Fruit fly (Drosophila melanogaster) whole organism, embryonic: ENCODE data around the gene CG12081.

Experiments
- Atf3 ChIP-seq: fragments of 200-800 bp; sonication (Bioruptor generic); optimal IDR thresholded peaks from 3 replicates; lab custom pipeline; 2016; ENCODE audit warnings: missing biosample characterization, missing genetic modification characterization
- B-H2 ChIP-seq: fragments of 200-800 bp; sonication (Bioruptor generic); optimal IDR thresholded peaks from 2 replicates; lab custom pipeline; 2018; ENCODE audit warnings: missing biosample characterization, mild to moderate bottlenecking, missing genetic modification characterization
- CG10321 ChIP-seq: fragments of 200-800 bp; sonication (Bioruptor generic); IDR thresholded peaks from 2 replicates; pipeline ENCODE4 v1.3.6; 2022; ENCODE audit warnings: missing biosample characterization, missing genetic modification characterization
- CG10431 ChIP-seq: fragments of 200-800 bp; sonication (Bioruptor generic); optimal IDR thresholded peaks from 3 replicates; lab custom pipeline; 2018; ENCODE audit warnings: missing biosample characterization, mild to moderate bottlenecking, missing genetic modification characterization
- CG10543 ChIP-seq: fragments of 200-800 bp; sonication (Bioruptor generic); optimal IDR thresholded peaks from 3 replicates; lab custom pipeline; 2017; ENCODE audit warnings: missing biosample characterization, mild to moderate bottlenecking, missing genetic modification characterization, moderate library complexity
- CG10979 ChIP-seq: fragments of 200-800 bp; sonication (Bioruptor generic); optimal IDR thresholded peaks from 2 replicates; lab custom pipeline; 2018; ENCODE audit warnings: missing biosample characterization, mild to moderate bottlenecking, missing genetic modification characterization, moderate library complexity
- CG11504 ChIP-seq: fragments of 200-800 bp; sonication (Bioruptor generic); optimal IDR thresholded peaks from 3 replicates; lab custom pipeline; 2019; ENCODE audit warnings: missing biosample characterization, mild to moderate bottlenecking, missing genetic modification characterization, moderate library complexity
- CG11695 ChIP-seq: fragments of 200-800 bp; sonication (Bioruptor generic); IDR thresholded peaks from 3 replicates; pipeline ENCODE4 v1.3.6; 2022; ENCODE audit warnings: missing biosample characterization, missing genetic modification characterization
- CG14667 ChIP-seq: fragments of 200-800 bp; sonication (Bioruptor generic); IDR thresholded peaks from 2 replicates; pipeline ENCODE4 v1.3.6; 2022; ENCODE audit warnings: missing biosample characterization, missing genetic modification characterization
- CG14710 ChIP-seq: fragments of 200-800 bp; sonication (Bioruptor generic); optimal IDR thresholded peaks from 3 replicates; lab custom pipeline; 2019; ENCODE audit warnings: missing biosample characterization, mild to moderate bottlenecking, missing genetic modification characterization, moderate library complexity
- CG1602 ChIP-seq: fragments of 200-800 bp; sonication (Bioruptor generic); optimal IDR thresholded peaks from 3 replicates; lab custom pipeline; 2016; ENCODE audit warnings: missing biosample characterization, missing genetic modification characterization
- CG1603 ChIP-seq: fragments of 200-800 bp; sonication (Bioruptor generic); optimal IDR thresholded peaks from 2 replicates; lab custom pipeline; 2019; ENCODE audit warnings: missing biosample characterization, mild to moderate bottlenecking, missing genetic modification characterization, moderate library complexity
- CG17361 ChIP-seq: fragments of 200-800 bp; sonication (Bioruptor generic); IDR thresholded peaks from 3 replicates; pipeline ENCODE4 v1.3.6; 2022; ENCODE audit warnings: missing biosample characterization, missing genetic modification characterization
- CG17612 ChIP-seq: fragments of 200-800 bp; sonication (Bioruptor generic); IDR thresholded peaks from 2 replicates; pipeline ENCODE4 v1.3.6; 2022; ENCODE audit warnings: missing biosample characterization, missing genetic modification characterization
- CG1792 ChIP-seq: fragments of 200-800 bp; sonication (Bioruptor generic); optimal IDR thresholded peaks from 2 replicates; lab custom pipeline; 2016; ENCODE audit warnings: missing biosample characterization, missing genetic modification characterization
- CG18262 ChIP-seq: fragments of 200-800 bp; optimal IDR thresholded peaks from 3 replicates; lab custom pipeline; 2019; ENCODE audit warnings: missing biosample characterization, mild to moderate bottlenecking, missing genetic modification characterization, moderate library complexity
- CG1832 ChIP-seq: fragments of 200-800 bp; sonication (Bioruptor generic); optimal IDR thresholded peaks from 2 replicates; lab custom pipeline; 2017; ENCODE audit warnings: missing biosample characterization, mild to moderate bottlenecking, missing genetic modification characterization, inconsistent platforms
- CG18599 ChIP-seq: fragments of 200-800 bp; sonication (Bioruptor generic); optimal IDR thresholded peaks from 3 replicates; lab custom pipeline; 2017; ENCODE audit warnings: missing biosample characterization, missing genetic modification characterization, mild to moderate bottlenecking, moderate library complexity, missing genetic modification reagents
- CG2712 ChIP-seq: fragments of 200-800 bp; optimal IDR thresholded peaks from 3 replicates; lab custom pipeline; 2019; ENCODE audit warnings: missing biosample characterization, mild to moderate bottlenecking, missing genetic modification characterization, moderate library complexity
- CG30431 ChIP-seq: fragments of 200-800 bp; sonication (Bioruptor generic); optimal IDR thresholded peaks from 2 replicates; lab custom pipeline; 2017; ENCODE audit warnings: missing biosample characterization, missing genetic modification characterization
- CG31388 ChIP-seq: fragments of 200-800 bp; sonication (Bioruptor generic); optimal IDR thresholded peaks from 2 replicates; lab custom pipeline; 2016; ENCODE audit warnings: missing biosample characterization, missing genetic modification characterization
- CG42726 ChIP-seq: fragments of 200-800 bp; sonication (Bioruptor generic); IDR thresholded peaks from 2 replicates; pipeline ENCODE4 v1.3.6; 2022; ENCODE audit warnings: missing biosample characterization, missing genetic modification characterization; ENCODE audit not compliant: partially characterized antibody
- CG6654 ChIP-seq: fragments of 200-800 bp; sonication (Bioruptor generic); optimal IDR thresholded peaks from 2 replicates; lab custom pipeline; 2017; ENCODE audit warnings: missing biosample characterization, mild to moderate bottlenecking, missing genetic modification characterization
- CG7839 ChIP-seq: fragments of 200-800 bp; sonication (Bioruptor generic); optimal IDR thresholded peaks from 3 replicates; lab custom pipeline; 2018; ENCODE audit warnings: missing biosample characterization, mild to moderate bottlenecking, missing genetic modification characterization, moderate library complexity
- CG8478 ChIP-seq: fragments of >200 bp; optimal IDR thresholded peaks from 2 replicates; lab custom pipeline; 2018
- CG8944 ChIP-seq: fragments of 200-800 bp; sonication (Bioruptor generic); optimal IDR thresholded peaks from 3 replicates; lab custom pipeline; 2016; ENCODE audit warnings: missing biosample characterization, missing genetic modification characterization
- CoRest ChIP-seq: fragments of 200-800 bp; sonication (Bioruptor generic); optimal IDR thresholded peaks from 3 replicates; lab custom pipeline; 2018; ENCODE audit warnings: missing biosample characterization, mild to moderate bottlenecking, missing genetic modification characterization, moderate library complexity
- Dip2 ChIP-seq: fragments of 200-800 bp; sonication (Bioruptor generic); IDR thresholded peaks from 2 replicates; pipeline ENCODE4 v1.3.6; 2022; ENCODE audit warnings: missing biosample characterization, missing genetic modification characterization
- Nf-YA ChIP-seq: fragments of 200-800 bp; sonication (Bioruptor generic); IDR thresholded peaks from 2 replicates; pipeline ENCODE4 v1.3.6; 2022; ENCODE audit warnings: missing biosample characterization, missing genetic modification characterization
- Rx ChIP-seq: fragments of 200-800 bp; sonication (Bioruptor generic); IDR thresholded peaks from 2 replicates; pipeline ENCODE4 v1.3.6; 2022; ENCODE audit warnings: missing biosample characterization, missing genetic modification characterization
- Ssrp ChIP-seq: fragments of 200-800 bp; sonication (Bioruptor generic); optimal IDR thresholded peaks from 2 replicates; lab custom pipeline; 2018; ENCODE audit warnings: missing biosample characterization, mild to moderate bottlenecking, missing genetic modification characterization, moderate library complexity
- Tbp ChIP-seq: fragments of >200 bp; optimal IDR thresholded peaks from 2 replicates; lab custom pipeline; 2018; ENCODE audit warnings: missing biosample characterization, missing genetic modification characterization
- Trl ChIP-seq, 3 experiments: fragments of >200 bp in 2 of 3; fragments of 200-800 bp in 1 of 3; sonication (Bioruptor generic) in 1 of 3; optimal IDR thresholded peaks; 2 replicates in 1 of 3; 3 replicates in 2 of 3; lab custom pipeline; 2016 to 2017; ENCODE audit warnings: missing biosample characterization in 1 of 3, missing genetic modification characterization in 1 of 3
- bbx ChIP-seq: fragments of 200-800 bp; sonication (Bioruptor generic); IDR thresholded peaks from 2 replicates; pipeline ENCODE4 v1.3.6; 2022; ENCODE audit warnings: missing biosample characterization, missing genetic modification characterization; ENCODE audit not compliant: partially characterized antibody
- crol ChIP-seq: fragments of 200-800 bp; sonication (Bioruptor generic); IDR thresholded peaks from 2 replicates; pipeline ENCODE4 v1.3.6; 2022; ENCODE audit warnings: missing biosample characterization, missing genetic modification characterization
- da ChIP-seq: fragments of 200-800 bp; sonication (Bioruptor generic); optimal IDR thresholded peaks from 2 replicates; lab custom pipeline; 2016; ENCODE audit warnings: missing biosample characterization, missing genetic modification characterization
- en ChIP-seq: fragments of 200-800 bp; sonication (Bioruptor generic); optimal IDR thresholded peaks from 2 replicates; lab custom pipeline; 2016; ENCODE audit warnings: missing biosample characterization, missing genetic modification characterization
- ham ChIP-seq: fragments of 200-800 bp; sonication (Bioruptor generic); IDR thresholded peaks from 2 replicates; pipeline ENCODE4 v1.3.6; 2022; ENCODE audit warnings: missing biosample characterization, missing genetic modification characterization
- kni ChIP-seq: fragments of 200-800 bp; sonication (Bioruptor generic); optimal IDR thresholded peaks from 3 replicates; lab custom pipeline; 2017; ENCODE audit warnings: mild to moderate bottlenecking, missing biosample characterization, missing genetic modification reagents, missing genetic modification characterization
- lbe ChIP-seq: fragments of 200-800 bp; sonication (Bioruptor generic); optimal IDR thresholded peaks from 2 replicates; lab custom pipeline; 2016; ENCODE audit warnings: missing biosample characterization, mild to moderate bottlenecking, missing genetic modification characterization
- lola ChIP-seq, 3 experiments: fragments of >200 bp in 2 of 3; fragments of 200-800 bp in 1 of 3; sonication (Bioruptor generic) in 1 of 3; optimal IDR thresholded peaks; 2 replicates each; lab custom pipeline; 2017 to 2019; ENCODE audit warnings: missing biosample characterization in 3 of 3, missing genetic modification characterization in 3 of 3, mild to moderate bottlenecking in 1 of 3, moderate library complexity in 1 of 3
- mirr ChIP-seq: fragments of 200-800 bp; sonication (Bioruptor generic); optimal IDR thresholded peaks from 3 replicates; lab custom pipeline; 2018; ENCODE audit warnings: missing biosample characterization, mild to moderate bottlenecking, missing genetic modification characterization
- oc ChIP-seq: fragments of 200-800 bp; sonication (Bioruptor generic); optimal IDR thresholded peaks from 2 replicates; lab custom pipeline; 2018; ENCODE audit warnings: missing biosample characterization, mild to moderate bottlenecking, missing genetic modification characterization, moderate library complexity
- psq ChIP-seq: fragments of 200-800 bp; sonication (Bioruptor generic); optimal IDR thresholded peaks from 2 replicates; lab custom pipeline; 2017; ENCODE audit warnings: missing biosample characterization, missing genetic modification characterization
- scrt ChIP-seq: fragments of 200-800 bp; sonication (Bioruptor generic); optimal IDR thresholded peaks from 2 replicates; lab custom pipeline; 2018; ENCODE audit warnings: missing biosample characterization, mild to moderate bottlenecking, missing genetic modification characterization, moderate library complexity
- slp2 ChIP-seq: fragments of 200-800 bp; sonication (Bioruptor generic); optimal IDR thresholded peaks from 2 replicates; lab custom pipeline; 2016; ENCODE audit warnings: missing biosample characterization, missing genetic modification characterization
- so ChIP-seq: fragments of 200-800 bp; sonication (Bioruptor generic); IDR thresholded peaks from 3 replicates; pipeline ENCODE4 v1.3.6; 2022; ENCODE audit warnings: missing biosample characterization, missing genetic modification characterization
- stc ChIP-seq: fragments of 200-800 bp; sonication (Bioruptor generic); IDR thresholded peaks from 2 replicates; pipeline ENCODE4 v1.3.6; 2022; ENCODE audit warnings: missing biosample characterization, missing genetic modification characterization
- trh ChIP-seq: fragments of 200-800 bp; sonication (Bioruptor generic); optimal IDR thresholded peaks from 2 replicates; lab custom pipeline; 2016; ENCODE audit warnings: missing biosample characterization, missing genetic modification characterization
- ttk ChIP-seq: fragments of 200-800 bp; sonication (Bioruptor generic); IDR thresholded peaks from 2 replicates; pipeline ENCODE4 v2.1.2; 2022; ENCODE audit warnings: missing biosample characterization, missing genetic modification characterization
- twi ChIP-seq: fragments of 200-800 bp; optimal IDR thresholded peaks from 2 replicates; lab custom pipeline; 2019; ENCODE audit warnings: missing biosample characterization, mild to moderate bottlenecking, missing genetic modification characterization, moderate library complexity

CG12081 gene

DNA sequence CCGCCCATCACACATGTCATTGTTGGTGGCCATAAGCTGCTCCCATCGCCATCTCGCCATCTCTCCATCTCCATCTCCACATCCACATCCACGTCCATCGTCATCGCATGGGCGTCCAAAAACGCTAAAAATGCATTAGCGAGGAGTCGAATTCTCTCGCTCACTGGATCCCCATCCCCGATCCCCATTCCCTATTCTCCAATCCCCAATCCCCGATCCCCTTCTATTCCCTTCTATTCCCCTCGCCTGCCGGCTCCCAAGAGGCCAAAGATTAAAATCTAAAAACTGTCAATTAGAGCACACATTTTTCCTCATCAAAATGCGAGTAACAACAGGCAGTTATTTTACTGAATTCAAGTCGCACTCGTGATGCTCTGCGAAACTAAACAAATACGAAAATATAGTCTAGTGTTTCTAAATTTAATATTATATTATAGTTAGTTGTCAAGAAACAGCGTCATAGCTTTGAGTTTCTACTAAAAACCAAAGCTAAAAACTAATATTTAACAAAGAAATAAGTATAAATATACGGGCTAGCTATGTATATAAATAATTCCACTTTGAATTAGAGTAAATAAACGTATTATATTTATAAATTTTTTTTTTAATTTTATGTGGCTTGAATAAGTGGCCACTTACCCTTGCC lies 28.3 kb downstream of the CG12081 start (continued):
- no peak for TF ChIP-seq CG1792 (GFP tag; lab: Kevin White, UChicago)
- no peak for TF ChIP-seq CG8478 (lab: Kevin White, UChicago)
- no peak for TF ChIP-seq slp2 (GFP tag; lab: Kevin White, UChicago)
- no peak for TF ChIP-seq so
- no peak for TF ChIP-seq CG7839 (tag; lab: Kevin White, UChicago)
- TF ChIP-seq lbe (GFP tag; lab: Kevin White, UChicago): no peak
- no peak for TF ChIP-seq CG10543
- no peak for TF ChIP-seq twi (tag; lab: Kevin White, UChicago)
- no peak for TF ChIP-seq trh (GFP tag; lab: Kevin White, UChicago)
- no peak for TF ChIP-seq Rx (GFP tag; lab: Robert Waterston, UW)
- peak; percentile 8 for TF ChIP-seq CG11504 (tag; lab: Kevin White, UChicago)
- TF ChIP-seq CG10321 (GFP tag; lab: Robert Waterston, UW): no peak
- TF ChIP-seq Ssrp (tag; lab: Kevin White, UChicago): no peak
- no peak for TF ChIP-seq CG31388 (GFP tag; lab: Kevin White, UChicago)
- no peak for TF ChIP-seq kni (GFP tag; lab: Kevin White, UChicago)
- TF ChIP-seq CG17612: no peak
- no peak for TF ChIP-seq Nf-YA (GFP tag; lab: Robert Waterston, UW)
- TF ChIP-seq CG10979 (tag; lab: Kevin White, UChicago): peak; percentile 30
- TF ChIP-seq en (GFP tag; lab: Kevin White, UChicago): no peak
- peak; percentile 17 for TF ChIP-seq CG2712 (tag; lab: Kevin White, UChicago)
- no peak for TF ChIP-seq CoRest (tag; lab: Kevin White, UChicago)
- TF ChIP-seq CG17361: 0 out of 3 replicates have a peak, but pooled peaks have one; percentile 34
- TF ChIP-seq ttk (GFP tag; lab: Robert Waterston, UW): no peak
- no peak for TF ChIP-seq Tbp
- TF ChIP-seq CG42726 (GFP tag; lab: Robert Waterston, UW): no peak
- TF ChIP-seq da (GFP tag; lab: Kevin White, UChicago): no peak
- TF ChIP-seq CG8944 (GFP tag; lab: Kevin White, UChicago): no peak
- TF ChIP-seq oc (tag; lab: Kevin White, UChicago): peak; percentile 79
- no peak for TF ChIP-seq CG1603 (tag; lab: Kevin White, UChicago)
- TF ChIP-seq stc (GFP tag; lab: Robert Waterston, UW): no peak
- TF ChIP-seq CG18262: peak; percentile 40
- TF ChIP-seq Atf3 (GFP tag; lab: Kevin White, UChicago): no peak
- TF ChIP-seq CG14667 (GFP tag; lab: Robert Waterston, UW): no peak
- no peak for TF ChIP-seq ham (GFP tag; lab: Robert Waterston, UW)
- peak in 1 of 3 experiments; percentile 21 for TF ChIP-seq lola (GFP tag; optimal IDR thresholded peaks at IDR 0.05; lab: Kevin White, UChicago)
- no peak for TF ChIP-seq scrt (GFP tag; lab: Kevin White, UChicago)
- TF ChIP-seq CG6654 (GFP tag; lab: Kevin White, UChicago): no peak
- TF ChIP-seq CG11695: no peak
- TF ChIP-seq psq (GFP tag; lab: Kevin White, UChicago): no peak
- no peak for TF ChIP-seq CG10431 (GFP tag; lab: Kevin White, UChicago)
- TF ChIP-seq CG1602 (GFP tag; lab: Kevin White, UChicago): no peak
- no peak for TF ChIP-seq mirr (GFP tag; lab: Kevin White, UChicago)
- no peak for TF ChIP-seq CG30431
- TF ChIP-seq CG14710 (tag; lab: Kevin White, UChicago): no peak
- peak; percentile 70 for TF ChIP-seq crol (GFP tag; lab: Robert Waterston, UW)
- TF ChIP-seq B-H2 (GFP tag; lab: Kevin White, UChicago): no peak
- no peak for TF ChIP-seq bbx (GFP tag; lab: Robert Waterston, UW)
- no peak for TF ChIP-seq Trl (optimal IDR thresholded peaks at IDR 0.05; lab: Kevin White, UChicago)
- no peak for TF ChIP-seq Trl (GFP tag; optimal IDR thresholded peaks at IDR 0.05; lab: Kevin White, UChicago)
- TF ChIP-seq Dip2 (GFP tag; lab: Robert Waterston, UW): no peak
- no peak for TF ChIP-seq CG1832 (GFP tag; lab: Kevin White, UChicago)
- no peak for TF ChIP-seq CG18599
